Fruit fly (Drosophila melanogaster) whole organism, wandering third instar larva: ENCODE results near the gene Zcchc7.

Source experiments
- Abd-B ChIP-seq: fragments of >200 bp; optimal IDR thresholded peaks from 2 replicates; lab custom pipeline; 2017; ENCODE audit warnings: missing biosample characterization, missing genetic modification characterization
- CG9705 ChIP-seq: fragments of 200-800 bp; sonication (Bioruptor generic); optimal IDR thresholded peaks from 2 replicates; lab custom pipeline; 2018; ENCODE audit warnings: missing biosample characterization, mild to moderate bottlenecking, missing genetic modification characterization
- Dfd ChIP-seq: fragments of >200 bp; optimal IDR thresholded peaks from 2 replicates; lab custom pipeline; 2017; ENCODE audit warnings: missing biosample characterization, missing genetic modification characterization
- Hnf4 ChIP-seq: fragments of 200-800 bp; sonication (Bioruptor generic); optimal IDR thresholded peaks from 2 replicates; lab custom pipeline; 2016; ENCODE audit warnings: missing biosample characterization, mild to moderate bottlenecking, missing genetic modification characterization
- Hr83 ChIP-seq: fragments of 200-300 bp; sonication (Bioruptor generic); optimal IDR thresholded peaks from 2 replicates; lab custom pipeline; 2016; ENCODE audit warnings: missing biosample characterization, mild to moderate bottlenecking, missing genetic modification characterization, moderate library complexity; ENCODE audit not compliant: poor library complexity, severe bottlenecking
- Jra ChIP-seq: sonication (Bioruptor generic); optimal IDR thresholded peaks from 2 replicates; lab custom pipeline; 2016; ENCODE audit warnings: missing biosample characterization, missing genetic modification characterization
- Mio ChIP-seq: sonication (Bioruptor generic); optimal IDR thresholded peaks from 2 replicates; lab custom pipeline; 2016; ENCODE audit warnings: missing biosample characterization, missing genetic modification characterization
- Myc ChIP-seq: fragments of >200 bp; optimal IDR thresholded peaks from 2 replicates; lab custom pipeline; 2017
- N ChIP-seq: fragments of >200 bp; optimal IDR thresholded peaks from 2 replicates; lab custom pipeline; 2018; ENCODE audit warnings: missing biosample characterization, missing external identifiers, missing genetic modification characterization
- OdsH ChIP-seq: fragments of 200-800 bp; sonication (Bioruptor generic); optimal IDR thresholded peaks from 2 replicates; lab custom pipeline; 2016; ENCODE audit warnings: missing biosample characterization, mild to moderate bottlenecking, missing genetic modification characterization
- Rel ChIP-seq, 2 experiments: fragments of 200-800 bp; sonication (Bioruptor generic) in 1 of 2; optimal IDR thresholded peaks; 2 replicates in 1 of 2; 3 replicates in 1 of 2; lab custom pipeline; 2016 to 2019; ENCODE audit warnings: mild to moderate bottlenecking in 2 of 2, missing biosample characterization in 2 of 2, missing genetic modification characterization in 2 of 2, moderate library complexity in 1 of 2
- Sp1 ChIP-seq: fragments of 200-800 bp; sonication (Bioruptor generic); optimal IDR thresholded peaks from 3 replicates; lab custom pipeline; 2019; ENCODE audit warnings: missing biosample characterization, mild to moderate bottlenecking, missing genetic modification characterization, moderate library complexity
- Vsx2 ChIP-seq: fragments of 200-300, 225-300 bp; sonication (Bioruptor generic); optimal IDR thresholded peaks from 2 replicates; lab custom pipeline; 2018; ENCODE audit warnings: missing biosample characterization, missing genetic modification characterization; ENCODE audit not compliant: partially characterized antibody
- brk ChIP-seq: fragments of 200-800 bp; sonication (Bioruptor generic); optimal IDR thresholded peaks from 2 replicates; lab custom pipeline; 2016; ENCODE audit warnings: missing biosample characterization, mild to moderate bottlenecking, missing genetic modification characterization
- dmrt93B ChIP-seq: fragments of 200-800 bp; sonication (Bioruptor generic); optimal IDR thresholded peaks from 2 replicates; lab custom pipeline; 2018; ENCODE audit warnings: missing biosample characterization, mild to moderate bottlenecking, missing genetic modification characterization
- dsf ChIP-seq: sonication (Bioruptor generic); optimal IDR thresholded peaks from 2 replicates; lab custom pipeline; 2016; ENCODE audit warnings: missing biosample characterization, missing genetic modification characterization, borderline replicate concordance
- ey ChIP-seq: fragments of 200-800 bp; sonication (Bioruptor generic); optimal IDR thresholded peaks from 2 replicates; lab custom pipeline; 2016; ENCODE audit warnings: missing biosample characterization, missing genetic modification characterization
- foxo ChIP-seq, 2 experiments: fragments of 200-800 bp; sonication (Bioruptor generic); optimal IDR thresholded peaks; 2 replicates in 1 of 2; 3 replicates in 1 of 2; lab custom pipeline; 2016 to 2017; ENCODE audit warnings: missing biosample characterization in 2 of 2, missing genetic modification characterization in 2 of 2
- fru ChIP-seq: fragments of 200-800 bp; sonication (Bioruptor generic); optimal IDR thresholded peaks from 3 replicates; lab custom pipeline; 2016; ENCODE audit warnings: missing biosample characterization, mild to moderate bottlenecking, missing genetic modification characterization
- jim ChIP-seq: fragments of 175-275, 200-325 bp; sonication (Bioruptor generic); optimal IDR thresholded peaks from 2 replicates; lab custom pipeline; 2016; ENCODE audit warnings: missing biosample characterization, mild to moderate bottlenecking, missing genetic modification characterization
- pan ChIP-seq: fragments of >200 bp; optimal IDR thresholded peaks from 2 replicates; lab custom pipeline; 2017
- sage ChIP-seq: fragments of 200-800 bp; sonication (Bioruptor generic); optimal IDR thresholded peaks from 2 replicates; lab custom pipeline; 2016; ENCODE audit warnings: missing biosample characterization, mild to moderate bottlenecking, missing genetic modification characterization
- sv ChIP-seq: fragments of 200-800 bp; sonication (Bioruptor generic); optimal IDR thresholded peaks from 3 replicates; lab custom pipeline; 2016; ENCODE audit warnings: missing biosample characterization, missing genetic modification characterization
- tai ChIP-seq: sonication (Bioruptor generic); optimal IDR thresholded peaks from 2 replicates; lab custom pipeline; 2016; ENCODE audit warnings: missing biosample characterization, missing genetic modification characterization

The Zcchc7 gene

DNA sequence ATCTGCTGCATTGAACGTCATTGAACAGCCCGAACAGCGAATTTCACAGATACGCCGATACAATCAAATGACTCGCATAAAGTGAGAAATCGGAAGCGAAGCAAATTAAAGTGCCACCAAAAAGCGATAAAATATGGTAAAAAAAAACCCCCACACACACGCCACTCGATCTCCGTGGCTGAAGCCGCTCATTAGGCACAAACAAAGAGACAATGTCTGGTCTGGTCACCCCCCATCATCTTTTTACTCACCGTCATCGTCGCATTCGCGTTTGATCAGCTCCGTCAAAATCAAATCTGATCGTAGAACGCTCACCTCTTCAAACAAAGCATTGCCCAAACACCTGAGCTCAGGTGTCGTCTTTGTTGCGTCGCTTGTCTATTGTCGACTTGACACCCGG is 30.8 kb downstream of the Zcchc7 start:
- TF ChIP-seq Rel (GFP tag; optimal IDR thresholded peaks at IDR 0.05; lab: Kevin White, UChicago): no peak
- TF ChIP-seq Rel (tag; optimal IDR thresholded peaks at IDR 0.05; lab: Kevin White, UChicago): no peak
- TF ChIP-seq foxo (GFP tag; optimal IDR thresholded peaks at IDR 0.05; lab: Kevin White, UChicago): no peak
- no peak for TF ChIP-seq ey (GFP tag; lab: Kevin White, UChicago)
- no peak for TF ChIP-seq N (GFP tag; lab: Kevin White, UChicago)
- TF ChIP-seq tai (GFP tag; lab: Kevin White, UChicago): no peak
- no peak for TF ChIP-seq Vsx2 (GFP tag; lab: Kevin White, UChicago)
- no peak for TF ChIP-seq brk (GFP tag; lab: Kevin White, UChicago)
- no peak for TF ChIP-seq fru (GFP tag; lab: Kevin White, UChicago)
- TF ChIP-seq Myc: no peak
- TF ChIP-seq, all 38 proteins: peak for 0

DNA sequence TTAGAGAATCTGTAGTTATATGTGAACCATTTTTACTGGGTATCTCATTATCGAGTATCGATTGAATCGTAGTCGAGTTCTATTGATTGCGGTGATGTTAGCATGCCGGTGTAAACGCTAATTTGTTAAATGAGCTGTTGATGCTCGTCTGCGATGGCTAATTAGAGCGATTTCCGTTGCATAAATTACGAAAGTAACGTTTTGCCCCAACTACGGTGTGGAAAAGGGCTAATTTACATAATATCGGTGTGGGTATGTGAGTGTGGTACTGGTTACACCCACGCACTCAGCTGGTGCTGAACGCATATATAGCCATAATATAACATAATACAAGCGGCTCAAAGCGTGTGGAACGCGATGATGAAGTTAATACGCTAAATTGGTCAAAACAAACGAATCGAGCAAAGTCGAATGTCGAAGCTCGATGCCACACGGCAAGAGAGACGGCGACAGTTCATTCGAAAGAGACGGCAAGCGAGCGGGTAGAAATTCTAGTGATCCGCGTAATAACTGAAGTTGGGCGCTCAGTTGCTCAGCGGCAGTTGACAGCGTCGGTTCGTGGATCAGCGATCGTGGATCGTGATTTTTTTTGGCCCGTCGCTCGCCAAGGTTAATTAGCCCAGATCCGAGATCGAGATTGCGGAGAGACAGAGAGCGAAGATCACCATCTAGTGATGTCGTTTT is 31.7 kb downstream of the Zcchc7 start, which contains the start of gene CG32170:
CG32170 (plus strand) TSS at position 525 of the 684 bp plus-strand sequence.
- TF ChIP-seq dsf (GFP tag; lab: Kevin White, UChicago) (no peak), Vsx2 (GFP tag; lab: Kevin White, UChicago) (peak; percentile 42), sage (GFP tag; lab: Kevin White, UChicago) (no peak), OdsH (GFP tag; lab: Kevin White, UChicago) (no peak), sv (GFP tag; lab: Kevin White, UChicago) (no peak), Rel (GFP tag; optimal IDR thresholded peaks at IDR 0.05; lab: Kevin White, UChicago) (no peak), Rel (tag; optimal IDR thresholded peaks at IDR 0.05; lab: Kevin White, UChicago) (no peak)

DNA sequence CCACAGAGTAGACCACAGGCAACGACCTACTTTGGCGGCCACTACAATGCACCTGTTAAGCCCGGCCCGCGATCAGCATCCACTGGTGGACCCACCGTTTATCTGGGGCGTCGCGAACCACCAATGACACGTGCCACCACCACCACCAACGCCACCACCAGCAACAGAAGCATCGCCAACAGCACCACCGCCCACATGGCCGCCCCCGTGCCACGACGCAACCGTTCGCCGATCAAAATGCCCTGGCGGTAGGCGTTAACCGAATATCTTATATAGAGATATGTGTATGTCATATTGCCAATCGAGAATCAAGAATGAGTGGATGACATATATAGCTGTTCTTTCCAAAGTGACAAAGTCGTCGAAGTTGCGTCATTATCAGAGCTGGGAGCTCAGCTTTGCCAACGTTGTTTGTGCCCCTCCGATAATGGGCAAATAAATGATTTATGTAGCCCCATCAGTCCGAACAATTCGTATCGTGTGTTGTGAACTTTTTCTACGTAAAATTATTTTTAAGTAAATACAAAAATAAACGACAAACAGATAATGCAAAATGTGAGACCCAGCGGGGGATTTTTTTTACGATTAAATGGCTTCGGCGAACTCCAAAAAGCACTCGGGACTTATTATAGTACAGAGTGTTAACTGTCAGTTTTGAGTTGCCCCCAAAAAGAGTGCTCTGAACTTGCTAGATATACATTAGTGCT is 33.8 kb downstream of the Zcchc7 start:
- TF ChIP-seq Jra (GFP tag; lab: Kevin White, UChicago): no peak
- no peak for TF ChIP-seq pan
- no peak for TF ChIP-seq Sp1 (GFP tag; lab: Kevin White, UChicago)
- TF ChIP-seq Rel (GFP tag; optimal IDR thresholded peaks at IDR 0.05; lab: Kevin White, UChicago): no peak
- TF ChIP-seq Rel (tag; optimal IDR thresholded peaks at IDR 0.05; lab: Kevin White, UChicago): peak; percentile 93
- no peak for TF ChIP-seq Mio (GFP tag; lab: Kevin White, UChicago)

DNA sequence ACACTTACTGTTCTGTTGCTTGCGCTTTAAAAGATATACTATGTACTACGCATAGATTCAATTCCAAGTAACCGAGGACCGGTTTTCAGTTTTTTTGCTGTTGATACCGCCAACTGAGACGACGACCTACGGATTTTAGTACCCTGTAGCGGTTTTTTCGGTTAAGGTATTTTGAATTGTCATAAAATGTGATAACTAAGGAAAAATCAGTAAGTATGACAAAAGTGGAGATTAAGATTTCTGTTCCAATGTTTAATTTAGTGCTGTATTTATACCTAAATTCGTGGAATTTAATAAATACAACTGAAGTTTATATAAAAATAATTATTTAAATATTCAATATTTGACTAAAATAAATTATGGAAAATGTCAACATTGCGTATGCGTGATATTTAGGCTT is 35.9 kb downstream of the Zcchc7 start:
- no peak for TF ChIP-seq Myc

- TF ChIP-seq jim (GFP tag; lab: Kevin White, UChicago) (no peak), sage (GFP tag; lab: Kevin White, UChicago) (no peak), Dfd (GFP tag; lab: Kevin White, UChicago) (no peak), Hr83 (GFP tag; lab: Kevin White, UChicago) (no peak), Hnf4 (GFP tag; lab: Kevin White, UChicago) (peak; percentile 5), dmrt93B (GFP tag; lab: Kevin White, UChicago) (no peak)
- TF ChIP-seq, all 38 proteins: peak for 1
Observed at dm6 chr3L:16884037-16884436, 38.9 kb downstream of the Zcchc7 start.

- TF ChIP-seq Hr83 (GFP tag; lab: Kevin White, UChicago) (no peak), Abd-B (no peak), Vsx2 (GFP tag; lab: Kevin White, UChicago) (no peak), CG9705 (GFP tag; lab: Kevin White, UChicago) (no peak)
Observed at dm6 chr3L:16885042-16885441, 39.9 kb downstream of the Zcchc7 start.
